Worm (Caenorhabditis elegans) whole organism, young adult: ENCODE results near the gene Y11D7A.10.

ENCODE experiments used
- F52B5.7 ChIP-seq: sonication (generic microtip); optimal IDR thresholded peaks from 2 replicates; lab custom pipeline; 2016; ENCODE audit warnings: mild to moderate bottlenecking, missing genetic modification characterization, missing compliant biosample characterization
- nfyb-1 ChIP-seq: fragments of 200-800 bp; sonication (Bioruptor generic); IDR thresholded peaks from 2 replicates; pipeline ENCODE4 v1.3.6; 2022; ENCODE audit warnings: missing genetic modification reagents, missing genetic modification characterization, missing compliant biosample characterization

The Y11D7A.10 gene

ce11 chrIV:9210841-9211240, 48.7 kb downstream of the Y11D7A.10 start:
- TF ChIP-seq nfyb-1 (GFP tag; lab: Robert Waterston, UW) (0 out of 2 replicates have a peak, but pooled peaks have one; percentile 25), F52B5.7 (tag; lab: Kevin White, UChicago) (no peak)
